Worm (Caenorhabditis elegans): ENCODE results near the gene srh-34.

srh-34 gene

ce11 chrV:482860-483259 lies 36.4 kb upstream of the srh-34 start:
- TF ChIP-seq ets-5 (GFP tag; IDR thresholded peaks at IDR 0.05) (no peak), zag-1 (tag; optimal IDR thresholded peaks at IDR 0.05) (no peak), lin-39 (tag; optimal IDR thresholded peaks at IDR 0.05) (no peak), ztf-4 (tag; optimal IDR thresholded peaks at IDR 0.05) (no peak), sup-37 (GFP tag; optimal IDR thresholded peaks at IDR 0.05) (no peak), unc-130 (tag; optimal IDR thresholded peaks at IDR 0.05) (no peak), mep-1 (tag; optimal IDR thresholded peaks at IDR 0.05) (no peak), sox-4 (tag; optimal IDR thresholded peaks at IDR 0.05) (no peak), hpl-2 (GFP tag; optimal IDR thresholded peaks at IDR 0.05) (no peak), ceh-82 (tag; optimal IDR thresholded peaks at IDR 0.05) (no peak), fkh-4 (tag; optimal IDR thresholded peaks at IDR 0.05; ENCODE audit: borderline replicate concordance) (no peak), fkh-10 (GFP tag; optimal IDR thresholded peaks at IDR 0.05) (no peak), F16B12.6 (tag; optimal IDR thresholded peaks at IDR 0.05) (no peak), C34B4.2 (tag; optimal IDR thresholded peaks at IDR 0.05) (no peak)

ce11 chrV:479046-479445 lies 32.6 kb upstream of the srh-34 start:
- TF ChIP-seq nhr-19 (GFP tag; conservative IDR thresholded peaks at IDR 0.05) (no peak), aly-2 (tag; optimal IDR thresholded peaks at IDR 0.05) (no peak), efl-1 (optimal IDR thresholded peaks at IDR 0.05) (no peak), efl-1 (GFP tag; optimal IDR thresholded peaks at IDR 0.05 in 1 of 2) (no peak), nhr-90 (tag; optimal IDR thresholded peaks at IDR 0.05; ENCODE audit: poor library complexity) (no peak), efl-3 (GFP tag; optimal IDR thresholded peaks at IDR 0.05) (no peak), hlh-17 (GFP tag; optimal IDR thresholded peaks at IDR 0.05; ENCODE audit: borderline replicate concordance) (no peak), snu-23 (GFP tag; optimal IDR thresholded peaks at IDR 0.05) (no peak), ceh-8 (GFP tag; optimal IDR thresholded peaks at IDR 0.05) (no peak), sup-37 (GFP tag; optimal IDR thresholded peaks at IDR 0.05) (no peak), ceh-82 (tag; optimal IDR thresholded peaks at IDR 0.05) (no peak), ceh-63 (GFP tag; optimal IDR thresholded peaks at IDR 0.05) (no peak), jun-1 (tag; optimal IDR thresholded peaks at IDR 0.05) (no peak), C04F5.9 (tag; optimal IDR thresholded peaks at IDR 0.05) (no peak), lin-15B (tag; optimal IDR thresholded peaks at IDR 0.05) (no peak), hlh-4 (tag; optimal IDR thresholded peaks at IDR 0.05) (no peak), tlp-1 (tag; optimal IDR thresholded peaks at IDR 0.05) (no peak)

- peak; percentile 5 for TF ChIP-seq fkh-8 (tag; optimal IDR thresholded peaks at IDR 0.05)
- TF ChIP-seq sox-4 (tag; optimal IDR thresholded peaks at IDR 0.05): no peak
- TF ChIP-seq lin-35 (GFP tag; optimal IDR thresholded peaks at IDR 0.05): peak in 1 of 2 experiments; percentile 1
- TF ChIP-seq elt-2 (tag; optimal IDR thresholded peaks at IDR 0.05): peak; percentile 14
Measured at ce11 chrV:477664-478212, 31.3 kb upstream of the srh-34 start, which contains the start of gene nhr-55. Gene nhr-55, plus strand, starts transcription at chrV:478162.

ce11 chrV:474516-474915 lies 28.0 kb upstream of the srh-34 start, which contains the start of gene nhr-99:
Gene nhr-99, plus strand, starts transcription at chrV:474778.
- TF ChIP-seq lin-35 (GFP tag; optimal IDR thresholded peaks at IDR 0.05) (peak in 1 of 2 experiments; percentile 10), elt-2 (tag; optimal IDR thresholded peaks at IDR 0.05) (peak; percentile 62), nhr-237 (tag; optimal IDR thresholded peaks at IDR 0.05) (no peak), nhr-20 (tag; optimal IDR thresholded peaks at IDR 0.05) (peak; percentile 40)

- TF ChIP-seq skn-1 (tag; optimal IDR thresholded peaks at IDR 0.05) (no peak), mab-9 (GFP tag; IDR thresholded peaks at IDR 0.05) (no peak), lsy-2 (tag; optimal IDR thresholded peaks at IDR 0.05) (no peak), lir-3 (tag; optimal IDR thresholded peaks at IDR 0.05; ENCODE audit: poor library complexity) (no peak), nhr-237 (tag; optimal IDR thresholded peaks at IDR 0.05) (no peak), ztf-11 (tag; optimal IDR thresholded peaks at IDR 0.05) (no peak), jun-1 (tag; optimal IDR thresholded peaks at IDR 0.05) (no peak), ets-5 (GFP tag; IDR thresholded peaks at IDR 0.05) (no peak), tbx-2 (tag; optimal IDR thresholded peaks at IDR 0.05) (no peak), hlh-17 (GFP tag; optimal IDR thresholded peaks at IDR 0.05; ENCODE audit: borderline replicate concordance) (no peak), nhr-47 (tag; optimal IDR thresholded peaks at IDR 0.05) (no peak), efl-1 (optimal IDR thresholded peaks at IDR 0.05) (no peak), efl-1 (GFP tag; optimal IDR thresholded peaks at IDR 0.05 in 1 of 2) (no peak), fkh-4 (tag; optimal IDR thresholded peaks at IDR 0.05; ENCODE audit: borderline replicate concordance) (no peak), lin-14 (GFP tag; optimal IDR thresholded peaks at IDR 0.05) (no peak), rnt-1 (tag; optimal IDR thresholded peaks at IDR 0.05) (no peak), Y116A8C.19 (tag; optimal IDR thresholded peaks at IDR 0.05; ENCODE audit: borderline replicate concordance) (no peak), tlp-1 (tag; optimal IDR thresholded peaks at IDR 0.05) (no peak)
Measured at ce11 chrV:472589-472988, 26.1 kb upstream of the srh-34 start, which contains the start of gene srt-31. Gene srt-31, plus strand, starts transcription at chrV:472889.
